Worm (Caenorhabditis elegans): ENCODE data around the gene T11F9.1.

Gene T11F9.1

ce11 chrV:11412125-11412524 lies 47.2 kb upstream of the T11F9.1 start (continued):
- TF ChIP-seq madf-3 (GFP tag; IDR thresholded peaks at IDR 0.05) (no peak), K11D2.4 (GFP tag; IDR thresholded peaks at IDR 0.05) (no peak), Y79H2A.3 (GFP tag; conservative IDR thresholded peaks at IDR 0.05) (no peak), snpc-1.3 (tag; optimal IDR thresholded peaks at IDR 0.05; ENCODE audit: insufficient read depth) (no peak), ztf-25 (GFP tag; IDR thresholded peaks at IDR 0.05) (0 out of 2 replicates have a peak, but pooled peaks have one; percentile 35), F57A8.1 (GFP tag; optimal IDR thresholded peaks at IDR 0.05) (no peak), zfh-2 (GFP tag; conservative IDR thresholded peaks at IDR 0.05) (no peak), lin-40 (tag; optimal IDR thresholded peaks at IDR 0.05) (no peak), D2030.7 (GFP tag; IDR thresholded peaks at IDR 0.05) (peak; percentile 79), F55B11.4 (tag; optimal IDR thresholded peaks at IDR 0.05; ENCODE audit: borderline replicate concordance, insufficient read depth) (no peak), nfyb-1 (GFP tag; IDR thresholded peaks at IDR 0.05) (peak; percentile 63), F33H1.4 (GFP tag; IDR thresholded peaks at IDR 0.05) (peak; percentile 20; the same call in 1 of the 2 replicates), ZK185.1 (tag; optimal IDR thresholded peaks at IDR 0.05; ENCODE audit: poor library complexity, severe bottlenecking) (peak; percentile 42), mxl-1 (tag; optimal IDR thresholded peaks at IDR 0.05) (no peak), ceh-100 (GFP tag; IDR thresholded peaks at IDR 0.05) (0 out of 2 replicates have a peak, but pooled peaks have one; percentile 47), ets-4 (GFP tag; optimal IDR thresholded peaks at IDR 0.05) (no peak), F10E7.11 (tag; optimal IDR thresholded peaks at IDR 0.05) (no peak), lin-26 (GFP tag; IDR thresholded peaks at IDR 0.05) (peak; percentile 80), K12H6.12 (tag; optimal IDR thresholded peaks at IDR 0.05) (peak; percentile 15), B0035.1 (tag; optimal IDR thresholded peaks at IDR 0.05) (no peak), aptf-3 (GFP tag; IDR thresholded peaks at IDR 0.05) (no peak), tlf-1 (GFP tag; optimal IDR thresholded peaks at IDR 0.05) (peak; percentile 39), F39B2.1 (GFP tag; IDR thresholded peaks at IDR 0.05) (no peak), T26A5.8 (tag; optimal IDR thresholded peaks at IDR 0.05) (no peak), ceh-91 (GFP tag; IDR thresholded peaks at IDR 0.05) (no peak), lin-54 (GFP tag; optimal IDR thresholded peaks at IDR 0.05) (peak; percentile 62), lag-1 (GFP tag; IDR thresholded peaks at IDR 0.05) (no peak), F52B5.7 (tag; optimal IDR thresholded peaks at IDR 0.05) (peak; percentile 75), B0019.2 (GFP tag; conservative IDR thresholded peaks at IDR 0.05) (no peak), mcd-1 (GFP tag; IDR thresholded peaks at IDR 0.05) (no peak; the same call in 1 of the 2 replicates), chd-7 (tag; optimal IDR thresholded peaks at IDR 0.05) (peak; percentile 32), athp-1 (tag; optimal IDR thresholded peaks at IDR 0.05) (peak; percentile 63), akir-1 (GFP tag; optimal IDR thresholded peaks at IDR 0.05) (no peak), nhr-90 (tag; optimal IDR thresholded peaks at IDR 0.05) (no peak), let-526 (GFP tag; IDR thresholded peaks at IDR 0.05) (no peak), ztf-6 (GFP tag; IDR thresholded peaks at IDR 0.05) (no peak), egl-44 (GFP tag; IDR thresholded peaks at IDR 0.05) (no peak), B0261.1 (tag; optimal IDR thresholded peaks at IDR 0.05) (peak; percentile 81), ceh-40 (GFP tag; IDR thresholded peaks at IDR 0.05) (no peak), aptf-2 (GFP tag; conservative IDR thresholded peaks at IDR 0.05) (no peak), rcor-1 (GFP tag; IDR thresholded peaks at IDR 0.05) (0 out of 2 replicates have a peak, but pooled peaks have one; percentile 36), egrh-3 (GFP tag; IDR thresholded peaks at IDR 0.05) (0 out of 2 replicates have a peak, but pooled peaks have one; percentile 6), ztf-3 (GFP tag; optimal IDR thresholded peaks at IDR 0.05) (no peak), Y53G8AR.9 (GFP tag; conservative IDR thresholded peaks at IDR 0.05) (peak; percentile 50; the same call in 1 of the 2 replicates), ccch-3 (GFP tag; optimal IDR thresholded peaks at IDR 0.05) (no peak), Y95B8A.8 (GFP tag; IDR thresholded peaks at IDR 0.05) (no peak), xnd-1 (tag; optimal IDR thresholded peaks at IDR 0.05) (no peak), dox-1 (GFP tag; IDR thresholded peaks at IDR 0.05) (peak; percentile 90), nhr-80 (tag; optimal IDR thresholded peaks at IDR 0.05) (peak; percentile 60)

Data from whole organism, young adult.